Worm (Caenorhabditis elegans) whole organism, L4/young adult: ENCODE results near the gene hil-7.

Source experiments
- dao-5 ChIP-seq: sonication (generic microtip); optimal IDR thresholded peaks from 2 replicates; lab custom pipeline; 2016; ENCODE audit warnings: missing genotype, missing genetic modification characterization, moderate library complexity, missing compliant biosample characterization
- him-1 ChIP-seq: sonication (generic microtip); optimal IDR thresholded peaks from 2 replicates; lab custom pipeline; 2016; ENCODE audit warnings: missing genotype, missing genetic modification reagents, missing genetic modification characterization, missing compliant biosample characterization

ce11 chrIV:6667898-6668297 is 21.8 kb downstream of the hil-7 start, which contains the start of gene Y73B6A.1:
- no peak for TF ChIP-seq him-1 (tag; lab: Kevin White, UChicago)
- no peak for TF ChIP-seq dao-5 (tag; lab: Kevin White, UChicago)
